Worm (Caenorhabditis elegans) whole organism, mixed stage, embryonic: ENCODE data around the gene rbmx-2.

Source experiments
- M03D4.4 ChIP-seq: sonication (generic microtip); optimal IDR thresholded peaks from 2 replicates; lab custom pipeline; 2017; ENCODE audit warnings: mild to moderate bottlenecking, missing genetic modification characterization, missing compliant biosample characterization
- bed-3 ChIP-seq: fragments of 200-800 bp; sonication (Bioruptor generic); optimal IDR thresholded peaks from 3 replicates; lab custom pipeline; 2018; ENCODE audit warnings: mild to moderate bottlenecking, missing genetic modification characterization, moderate library complexity, missing compliant biosample characterization
- blmp-1 ChIP-seq: fragments of 150-350 bp; optimal IDR thresholded peaks from 2 replicates; lab custom pipeline; 2014; ENCODE audit warnings: missing biosample characterization, missing genetic modification characterization
- ceh-39 ChIP-seq: fragments of 150-350 bp; optimal IDR thresholded peaks from 2 replicates; lab custom pipeline; 2014; ENCODE audit warnings: missing biosample characterization, missing genetic modification characterization
- ceh-43 ChIP-seq: fragments of 200-800 bp; sonication (Bioruptor generic); optimal IDR thresholded peaks from 2 replicates; lab custom pipeline; 2018; ENCODE audit warnings: mild to moderate bottlenecking, missing genetic modification characterization, moderate library complexity, missing compliant biosample characterization
- ceh-83 ChIP-seq: fragments of 200-800 bp; sonication (Bioruptor generic); optimal IDR thresholded peaks from 2 replicates; lab custom pipeline; 2018; ENCODE audit warnings: mild to moderate bottlenecking, missing genetic modification characterization, missing compliant biosample characterization
- ces-1 ChIP-seq: fragments of 150-350 bp; optimal IDR thresholded peaks from 2 replicates; lab custom pipeline; 2014; ENCODE audit warnings: missing biosample characterization, missing genetic modification reagents, missing genetic modification characterization
- cnd-1 ChIP-seq: fragments of 200-800 bp; sonication (Bioruptor generic); optimal IDR thresholded peaks from 2 replicates; lab custom pipeline; 2018; ENCODE audit warnings: mild to moderate bottlenecking, missing genetic modification characterization, missing compliant biosample characterization
- drap-1 ChIP-seq: fragments of 200-800 bp; sonication (Bioruptor generic); optimal IDR thresholded peaks from 3 replicates; lab custom pipeline; 2018; ENCODE audit warnings: mild to moderate bottlenecking, missing genetic modification characterization, missing compliant biosample characterization
- elt-1 ChIP-seq: sonication (generic microtip); optimal IDR thresholded peaks from 2 replicates; lab custom pipeline; 2017; ENCODE audit warnings: missing genetic modification characterization, mild to moderate bottlenecking, missing compliant biosample characterization, antibody characterized with exemption, moderate library complexity, borderline replicate concordance; ENCODE audit not compliant: insufficient read depth
- elt-3 ChIP-seq: fragments of 150-350 bp; optimal IDR thresholded peaks from 2 replicates; lab custom pipeline; 2014; ENCODE audit warnings: missing biosample characterization, missing genetic modification characterization
- flh-1 ChIP-seq: fragments of 200-800 bp; sonication (Bioruptor generic); optimal IDR thresholded peaks from 2 replicates; lab custom pipeline; 2018; ENCODE audit warnings: mild to moderate bottlenecking, missing genetic modification characterization, moderate library complexity, missing compliant biosample characterization
- ham-2 ChIP-seq: fragments of 200-800 bp; sonication (Bioruptor generic); optimal IDR thresholded peaks from 2 replicates; lab custom pipeline; 2018; ENCODE audit warnings: mild to moderate bottlenecking, missing genetic modification characterization, missing compliant biosample characterization
- lin-13 ChIP-seq: fragments of 150-350 bp; optimal IDR thresholded peaks from 2 replicates; lab custom pipeline; 2014; ENCODE audit warnings: missing biosample characterization, missing genetic modification characterization
- lin-32 ChIP-seq: fragments of 200-800 bp; sonication (Bioruptor generic); optimal IDR thresholded peaks from 2 replicates; lab custom pipeline; 2018; ENCODE audit warnings: mild to moderate bottlenecking, missing genetic modification characterization, missing compliant biosample characterization
- lsy-2 ChIP-seq: fragments of 150-350 bp; optimal IDR thresholded peaks from 2 replicates; lab custom pipeline; 2014; ENCODE audit warnings: missing biosample characterization, missing genetic modification characterization
- mab-5 ChIP-seq: fragments of 150-350 bp; optimal IDR thresholded peaks from 2 replicates; lab custom pipeline; 2014; ENCODE audit warnings: missing biosample characterization, missing genetic modification characterization
- mep-1 ChIP-seq: fragments of 150-350 bp; optimal IDR thresholded peaks from 2 replicates; lab custom pipeline; 2017; ENCODE audit warnings: missing biosample characterization, missing genetic modification reagents, missing genetic modification characterization, inconsistent platforms
- mls-2 ChIP-seq: sonication (generic microtip); optimal IDR thresholded peaks from 2 replicates; lab custom pipeline; 2016; ENCODE audit warnings: mild to moderate bottlenecking, missing genetic modification characterization, moderate library complexity, missing compliant biosample characterization
- nhr-12 ChIP-seq: fragments of 150-350 bp; optimal IDR thresholded peaks from 2 replicates; lab custom pipeline; 2014; ENCODE audit warnings: missing biosample characterization, missing genetic modification characterization
- nhr-2 ChIP-seq: fragments of 150-350 bp; optimal IDR thresholded peaks from 2 replicates; lab custom pipeline; 2014; ENCODE audit warnings: missing biosample characterization, missing genetic modification characterization
- nhr-237 ChIP-seq: fragments of 150-350 bp; optimal IDR thresholded peaks from 2 replicates; lab custom pipeline; 2014; ENCODE audit warnings: missing biosample characterization, missing genetic modification characterization
- nhr-28 ChIP-seq: fragments of 150-350 bp; optimal IDR thresholded peaks from 2 replicates; lab custom pipeline; 2014; ENCODE audit warnings: missing biosample characterization, missing genetic modification characterization
- nhr-76 ChIP-seq: sonication (generic microtip); optimal IDR thresholded peaks from 2 replicates; lab custom pipeline; 2017; ENCODE audit warnings: missing biosample characterization, missing genetic modification characterization
- pha-4 ChIP-seq: fragments of 150-350 bp; optimal IDR thresholded peaks from 2 replicates; lab custom pipeline; 2018; ENCODE audit warnings: missing biosample characterization, missing genetic modification reagents, missing genetic modification characterization
- sem-2 ChIP-seq: fragments of 200-800 bp; sonication (Bioruptor generic); optimal IDR thresholded peaks from 2 replicates; lab custom pipeline; 2018; ENCODE audit warnings: mild to moderate bottlenecking, missing genetic modification characterization, missing compliant biosample characterization
- snpc-4 ChIP-seq: fragments of 150-350 bp; optimal IDR thresholded peaks from 2 replicates; lab custom pipeline; 2014; ENCODE audit warnings: missing biosample characterization, missing genetic modification characterization
- sptf-1 ChIP-seq: sonication (generic microtip); optimal IDR thresholded peaks from 2 replicates; lab custom pipeline; 2017; ENCODE audit warnings: mild to moderate bottlenecking, missing genetic modification characterization, moderate library complexity, missing compliant biosample characterization
- tbx-8 ChIP-seq: fragments of 200-800 bp; sonication (Bioruptor generic); optimal IDR thresholded peaks from 2 replicates; lab custom pipeline; 2018; ENCODE audit warnings: mild to moderate bottlenecking, missing genetic modification characterization, moderate library complexity, missing compliant biosample characterization
- unc-120 ChIP-seq: sonication (generic microtip); optimal IDR thresholded peaks from 2 replicates; lab custom pipeline; 2017; ENCODE audit warnings: missing genetic modification characterization, missing compliant biosample characterization; ENCODE audit not compliant: poor library complexity, severe bottlenecking
- unc-39 ChIP-seq: fragments of 150-350 bp; optimal IDR thresholded peaks from 2 replicates; lab custom pipeline; 2014; ENCODE audit warnings: missing biosample characterization, missing genetic modification characterization
- unc-62 ChIP-seq: fragments of 150-350 bp; optimal IDR thresholded peaks from 2 replicates; lab custom pipeline; 2014; ENCODE audit warnings: missing biosample characterization, missing genetic modification reagents, missing genetic modification characterization
- zip-8 ChIP-seq: fragments of 150-350 bp; optimal IDR thresholded peaks from 2 replicates; lab custom pipeline; 2014; ENCODE audit warnings: missing biosample characterization, missing genetic modification characterization
- ztf-11 ChIP-seq: fragments of 150-350 bp; optimal IDR thresholded peaks from 2 replicates; lab custom pipeline; 2014; ENCODE audit warnings: missing biosample characterization, missing genetic modification characterization

Gene rbmx-2

ce11 chrII:6202910-6203309 is 6.2 kb upstream of the rbmx-2 start, which contains the start of gene C30B5.17:
TSS of gene C30B5.17 (minus strand) at chrII:6203010.
- TF ChIP-seq blmp-1 (tag; lab: Kevin White, UChicago) (no peak), lsy-2 (tag; lab: Kevin White, UChicago) (no peak), nhr-237 (tag; lab: Kevin White, UChicago) (no peak), ceh-43 (GFP tag; lab: Kevin White, UChicago) (no peak), elt-3 (tag; lab: Kevin White, UChicago) (no peak), unc-120 (tag; lab: Kevin White, UChicago) (no peak), ces-1 (GFP tag; lab: Kevin White, UChicago) (no peak), ceh-83 (GFP tag; lab: Kevin White, UChicago) (no peak), zip-8 (no peak), nhr-12 (tag; lab: Kevin White, UChicago) (no peak), sptf-1 (tag; lab: Kevin White, UChicago) (no peak), ham-2 (GFP tag; lab: Kevin White, UChicago) (no peak), ceh-39 (tag; lab: Kevin White, UChicago) (no peak), bed-3 (GFP tag; lab: Kevin White, UChicago) (no peak), unc-62 (no peak), M03D4.4 (tag; lab: Kevin White, UChicago) (no peak), tbx-8 (GFP tag; lab: Kevin White, UChicago) (no peak)

- TF ChIP-seq unc-39 (tag; lab: Kevin White, UChicago) (no peak), pha-4 (tag; lab: Kevin White, UChicago) (no peak), sem-2 (GFP tag; lab: Kevin White, UChicago) (no peak), lin-32 (GFP tag; lab: Kevin White, UChicago) (no peak), nhr-12 (tag; lab: Kevin White, UChicago) (no peak), drap-1 (GFP tag; lab: Kevin White, UChicago) (no peak), mep-1 (no peak), snpc-4 (no peak), mab-5 (tag; lab: Kevin White, UChicago) (no peak), ceh-43 (GFP tag; lab: Kevin White, UChicago) (no peak)
Measured at ce11 chrII:6199010-6199409, 2.3 kb upstream of the rbmx-2 start.

- TF ChIP-seq unc-62 (no peak), unc-120 (tag; lab: Kevin White, UChicago) (no peak), mls-2 (tag; lab: Kevin White, UChicago) (no peak), flh-1 (no peak), nhr-12 (tag; lab: Kevin White, UChicago) (no peak), snpc-4 (no peak), nhr-237 (tag; lab: Kevin White, UChicago) (no peak), sptf-1 (tag; lab: Kevin White, UChicago) (no peak), nhr-28 (tag; lab: Kevin White, UChicago) (no peak), elt-3 (tag; lab: Kevin White, UChicago) (no peak), ztf-11 (tag; lab: Kevin White, UChicago) (no peak), nhr-2 (no peak), ces-1 (GFP tag; lab: Kevin White, UChicago) (no peak), cnd-1 (tag; lab: Kevin White, UChicago) (no peak), sem-2 (GFP tag; lab: Kevin White, UChicago) (no peak), ceh-43 (GFP tag; lab: Kevin White, UChicago) (no peak), ham-2 (GFP tag; lab: Kevin White, UChicago) (no peak), M03D4.4 (tag; lab: Kevin White, UChicago) (no peak)
Measured at ce11 chrII:6198468-6198867, 1.7 kb upstream of the rbmx-2 start, which contains the start of gene szy-4. TSS of gene szy-4 (plus strand) at chrII:6198696.

- TF ChIP-seq cnd-1 (tag; lab: Kevin White, UChicago) (no peak), elt-1 (tag; lab: Kevin White, UChicago) (no peak), unc-120 (tag; lab: Kevin White, UChicago) (no peak), ceh-39 (tag; lab: Kevin White, UChicago) (no peak), ceh-83 (GFP tag; lab: Kevin White, UChicago) (no peak), M03D4.4 (tag; lab: Kevin White, UChicago) (no peak), pha-4 (tag; lab: Kevin White, UChicago) (no peak), flh-1 (no peak), lsy-2 (tag; lab: Kevin White, UChicago) (no peak), lin-13 (tag; lab: Kevin White, UChicago) (no peak), lin-32 (GFP tag; lab: Kevin White, UChicago) (no peak), nhr-28 (tag; lab: Kevin White, UChicago) (no peak), nhr-76 (no peak), tbx-8 (GFP tag; lab: Kevin White, UChicago) (no peak)
Measured at ce11 chrII:6192484-6192883, 4.3 kb downstream of the rbmx-2 start, which contains the start of gene cpb-2. TSS of gene cpb-2 (plus strand) at chrII:6192784.
